Worm (Caenorhabditis elegans) whole organism, midembryonic: ENCODE data around the gene ptpn-22.
A peak's percentile ranks its signal among the peaks of the same experiment; 100 is the strongest.

Experiments used
- klf-2 ChIP-seq: fragments of 200-800 bp; sonication (Bioruptor generic); conservative IDR thresholded peaks from 2 replicates; pipeline ENCODE4 v1.3.6; 2022; ENCODE audit warnings: missing genetic modification reagents, missing genetic modification characterization, missing compliant biosample characterization
- ref-1 ChIP-seq: fragments of 200-800 bp; sonication (Bioruptor generic); conservative IDR thresholded peaks from 2 replicates; pipeline ENCODE4 v1.3.6; 2022; ENCODE audit warnings: missing genetic modification reagents, missing genetic modification characterization, missing compliant biosample characterization
- ztf-23 ChIP-seq: fragments of 200-800 bp; sonication (Bioruptor generic); IDR thresholded peaks from 2 replicates; pipeline ENCODE4 v1.3.6; 2022; ENCODE audit warnings: missing genetic modification reagents, missing genetic modification characterization, missing compliant biosample characterization
- ztf-29 ChIP-seq: fragments of 200-800 bp; sonication (Bioruptor generic); IDR thresholded peaks from 2 replicates; pipeline ENCODE4 v1.3.6; 2022; ENCODE audit warnings: missing genetic modification reagents, missing genetic modification characterization, missing compliant biosample characterization

DNA sequence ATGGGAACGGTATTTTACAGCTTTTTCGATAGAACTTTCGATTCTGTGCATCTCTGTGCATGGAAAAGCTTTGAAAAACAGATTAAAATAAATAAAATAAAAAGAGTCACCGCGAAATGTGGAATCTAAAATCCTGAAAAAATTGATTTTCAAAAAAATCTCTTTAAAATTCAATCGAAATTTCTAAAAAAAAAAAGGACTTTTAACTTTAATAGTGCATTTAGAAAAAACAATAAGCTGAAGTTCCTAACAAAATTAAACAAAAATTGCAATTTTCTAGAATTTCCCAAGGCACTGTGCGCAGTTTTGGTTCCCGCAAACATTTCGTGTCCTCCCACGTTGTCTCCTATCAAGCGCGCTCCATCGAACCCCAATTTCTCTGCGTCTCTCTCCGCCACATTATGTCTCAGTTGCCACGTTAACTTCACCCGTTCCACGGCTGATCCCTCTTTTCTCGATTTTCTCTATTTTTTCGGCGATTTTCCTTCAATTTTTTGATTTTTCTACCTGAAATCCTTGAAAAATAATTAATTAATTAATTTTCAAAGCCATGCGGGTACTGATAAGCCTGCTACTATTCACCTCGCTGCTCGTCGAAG, 5.5 kb upstream of the ptpn-22 start, which contains the start of the genes Y41D4A.6 and Y41D4A.4:
- TF ChIP-seq ztf-29 (GFP tag; lab: Robert Waterston, UW) (no peak), ztf-23 (GFP tag; lab: Robert Waterston, UW) (peak; percentile 86), ref-1 (GFP tag; lab: Robert Waterston, UW) (no peak), klf-2 (GFP tag; lab: Robert Waterston, UW) (peak; percentile 83)
